Worm (Caenorhabditis elegans) whole organism, L1 larva: ENCODE results near the gene fbxa-141.
A peak's percentile ranks its signal among the peaks of the same experiment; 100 is the strongest.

Source experiments
- C16A3.4 ChIP-seq: fragments of 150-350 bp; optimal IDR thresholded peaks from 2 replicates; lab custom pipeline; 2014; ENCODE audit warnings: missing biosample characterization, missing genetic modification characterization
- F16B12.6 ChIP-seq: fragments of 150-350 bp; optimal IDR thresholded peaks from 2 replicates; lab custom pipeline; 2014; ENCODE audit warnings: missing biosample characterization, missing genetic modification characterization
- ceh-82 ChIP-seq, 3 experiments: fragments of 150-350 bp in 1 of 3; sonication (generic microtip) in 2 of 3; optimal IDR thresholded peaks; 2 replicates each; lab custom pipeline; 2014 to 2017; ENCODE audit warnings: missing biosample characterization in 3 of 3, missing genetic modification characterization in 3 of 3
- dpl-1 ChIP-seq, 3 experiments: fragments of 150-350 bp in 2 of 3; sonication (generic microtip) in 1 of 3; optimal IDR thresholded peaks; 2 replicates each; lab custom pipeline; 2014 to 2017; ENCODE audit warnings: missing biosample characterization in 3 of 3, missing genetic modification characterization in 3 of 3, missing genetic modification reagents in 3 of 3
- dsc-1 ChIP-seq: sonication (generic microtip); optimal IDR thresholded peaks from 2 replicates; lab custom pipeline; 2016; ENCODE audit warnings: mild to moderate bottlenecking, missing genetic modification characterization, missing compliant biosample characterization
- efl-1 ChIP-seq, 4 experiments: fragments of 150-350 bp; optimal IDR thresholded peaks in 3 of 4; peaks in 1 of 4; 1 replicate in 1 of 4; 2 replicates in 3 of 4; lab custom pipeline; 2014; ENCODE audit warnings: missing biosample characterization in 2 of 4, missing genetic modification characterization in 2 of 4, missing genetic modification reagents in 2 of 4
- egl-27 ChIP-seq, 2 experiments: fragments of 150-350 bp in 1 of 2; sonication (generic microtip); optimal IDR thresholded peaks; 3 replicates each; lab custom pipeline; 2017 to 2018; ENCODE audit warnings: missing biosample characterization in 2 of 2, missing genetic modification characterization in 2 of 2, missing genetic modification reagents in 2 of 2
- elt-2 ChIP-seq: sonication (generic microtip); optimal IDR thresholded peaks from 2 replicates; lab custom pipeline; 2016; ENCODE audit warnings: missing genetic modification characterization, mild to moderate bottlenecking, inconsistent platforms, missing compliant biosample characterization, missing genetic modification reagents
- elt-3 ChIP-seq, 6 experiments: fragments of 150-350 bp in 1 of 6; sonication (generic microtip); optimal IDR thresholded peaks; 2 replicates each; lab custom pipeline; 2017 to 2018; ENCODE audit warnings: missing biosample characterization in 6 of 6, missing genetic modification characterization in 6 of 6, inconsistent platforms in 1 of 6
- fkh-10 ChIP-seq: sonication (generic microtip); optimal IDR thresholded peaks from 2 replicates; lab custom pipeline; 2017; ENCODE audit warnings: missing biosample characterization, missing genetic modification reagents, missing genetic modification characterization
- grh-1 ChIP-seq: fragments of 200-800 bp; sonication (Bioruptor generic); IDR thresholded peaks from 2 replicates; pipeline ENCODE4 v1.3.6; 2022; ENCODE audit warnings: missing genetic modification reagents, missing genetic modification characterization, missing compliant biosample characterization
- irx-1 ChIP-seq: sonication (generic microtip); optimal IDR thresholded peaks from 2 replicates; lab custom pipeline; 2016; ENCODE audit warnings: missing genetic modification characterization, missing compliant biosample characterization
- isw-1 ChIP-seq: fragments of 200-800 bp; sonication (Bioruptor generic); IDR thresholded peaks from 2 replicates; pipeline ENCODE4 v1.3.6; 2022; ENCODE audit warnings: missing genetic modification characterization, missing compliant biosample characterization
- jun-1 ChIP-seq: fragments of 150-350 bp; optimal IDR thresholded peaks from 2 replicates; lab custom pipeline; 2014; ENCODE audit warnings: missing biosample characterization, missing genetic modification reagents, missing genetic modification characterization
- lin-14 ChIP-seq: fragments of 200-800 bp; sonication (Bioruptor generic); optimal IDR thresholded peaks from 2 replicates; lab custom pipeline; 2018; ENCODE audit warnings: mild to moderate bottlenecking, missing genetic modification characterization, moderate library complexity, missing compliant biosample characterization
- lin-35 ChIP-seq, 2 experiments: fragments of 150-350 bp; optimal IDR thresholded peaks; 2 replicates each; lab custom pipeline; 2014; ENCODE audit warnings: missing biosample characterization in 2 of 2, missing genetic modification characterization in 2 of 2, missing genetic modification reagents in 2 of 2
- lsy-2 ChIP-seq, 2 experiments: fragments of 150-350 bp; optimal IDR thresholded peaks; 2 replicates each; lab custom pipeline; 2014; ENCODE audit warnings: missing biosample characterization in 2 of 2, missing genetic modification characterization in 2 of 2
- mdl-1 ChIP-seq, 2 experiments: fragments of 150-350 bp; optimal IDR thresholded peaks; 2 replicates each; lab custom pipeline; 2014 to 2017; ENCODE audit warnings: missing biosample characterization in 2 of 2, missing genetic modification characterization in 2 of 2, inconsistent platforms in 1 of 2
- mep-1 ChIP-seq: fragments of 150-350 bp; optimal IDR thresholded peaks from 2 replicates; lab custom pipeline; 2014; ENCODE audit warnings: missing biosample characterization, missing genetic modification characterization
- nhr-19 ChIP-seq: fragments of 200-800 bp; sonication (Bioruptor generic); conservative IDR thresholded peaks from 2 replicates; pipeline ENCODE4 v1.3.6; 2022; ENCODE audit warnings: missing genetic modification characterization, missing compliant biosample characterization
- nhr-20 ChIP-seq: sonication (generic microtip); optimal IDR thresholded peaks from 2 replicates; lab custom pipeline; 2016; ENCODE audit warnings: mild to moderate bottlenecking, missing genetic modification characterization, missing compliant biosample characterization
- nhr-237 ChIP-seq: fragments of 150-350 bp; optimal IDR thresholded peaks from 2 replicates; lab custom pipeline; 2014; ENCODE audit warnings: missing biosample characterization, missing genetic modification characterization
- nhr-47 ChIP-seq: sonication (generic microtip); optimal IDR thresholded peaks from 2 replicates; lab custom pipeline; 2016; ENCODE audit warnings: mild to moderate bottlenecking, missing genetic modification characterization, moderate library complexity, missing compliant biosample characterization
- nhr-71 ChIP-seq: sonication (generic microtip); optimal IDR thresholded peaks from 2 replicates; lab custom pipeline; 2016; ENCODE audit warnings: mild to moderate bottlenecking, missing genetic modification characterization, moderate library complexity, missing compliant biosample characterization
- nhr-77 ChIP-seq: fragments of 150-350 bp; optimal IDR thresholded peaks from 2 replicates; lab custom pipeline; 2014; ENCODE audit warnings: missing biosample characterization, missing genetic modification characterization
- nhr-85 ChIP-seq: sonication (generic microtip); peaks from one replicate; lab custom pipeline; 2016; ENCODE audit warnings: missing genetic modification characterization, inconsistent platforms, missing compliant biosample characterization
- nhr-90 ChIP-seq: sonication (generic microtip); optimal IDR thresholded peaks from 2 replicates; lab custom pipeline; 2016; ENCODE audit warnings: mild to moderate bottlenecking, missing genetic modification characterization, missing compliant biosample characterization; ENCODE audit not compliant: poor library complexity
- pag-3 ChIP-seq: sonication (generic microtip); optimal IDR thresholded peaks from 2 replicates; lab custom pipeline; 2017; ENCODE audit warnings: missing genetic modification characterization, mild to moderate bottlenecking, missing compliant biosample characterization, antibody characterized with exemption, borderline replicate concordance; ENCODE audit not compliant: insufficient read depth
- pqm-1 ChIP-seq: sonication (generic microtip); optimal IDR thresholded peaks from 3 replicates; lab custom pipeline; 2017; ENCODE audit warnings: missing biosample characterization, missing genetic modification characterization
- rnt-1 ChIP-seq: sonication (generic microtip); optimal IDR thresholded peaks from 2 replicates; lab custom pipeline; 2016; ENCODE audit warnings: mild to moderate bottlenecking, missing genetic modification characterization, moderate library complexity, missing compliant biosample characterization
- skn-1 ChIP-seq: fragments of 150-350 bp; optimal IDR thresholded peaks from 2 replicates; lab custom pipeline; 2014; ENCODE audit warnings: missing biosample characterization, missing genetic modification characterization
- snu-23 ChIP-seq: sonication (generic microtip); optimal IDR thresholded peaks from 2 replicates; lab custom pipeline; 2016; ENCODE audit warnings: missing genetic modification characterization, missing compliant biosample characterization
- sox-4 ChIP-seq: sonication (generic microtip); optimal IDR thresholded peaks from 2 replicates; lab custom pipeline; 2016; ENCODE audit warnings: missing genetic modification characterization, missing compliant biosample characterization
- swsn-7 ChIP-seq: sonication (generic microtip); optimal IDR thresholded peaks from 2 replicates; lab custom pipeline; 2016; ENCODE audit warnings: missing genetic modification characterization, missing compliant biosample characterization
- tbx-2 ChIP-seq: sonication (generic microtip); optimal IDR thresholded peaks from 2 replicates; lab custom pipeline; 2016; ENCODE audit warnings: missing genetic modification characterization, missing compliant biosample characterization
- tlp-1 ChIP-seq: fragments of 150-350 bp; optimal IDR thresholded peaks from 2 replicates; lab custom pipeline; 2014; ENCODE audit warnings: missing biosample characterization, missing genetic modification characterization
- unc-98 ChIP-seq: fragments of 200-800 bp; sonication (Bioruptor generic); IDR thresholded peaks from 2 replicates; pipeline ENCODE4 v1.3.6; 2022; ENCODE audit warnings: missing genetic modification characterization, missing compliant biosample characterization
- zip-4 ChIP-seq: fragments of 200-800 bp; sonication (Bioruptor generic); optimal IDR thresholded peaks from 2 replicates; lab custom pipeline; 2018; ENCODE audit warnings: mild to moderate bottlenecking, missing genetic modification characterization, moderate library complexity, missing compliant biosample characterization

Gene fbxa-141

ce11 chrX:14505578-14506353 lies 7.0 kb downstream of the fbxa-141 start:
- TF ChIP-seq mdl-1 (tag; optimal IDR thresholded peaks at IDR 0.05; lab: Kevin White, UChicago) (peak in 1 of 2 experiments; percentile 64), nhr-71 (tag; lab: Kevin White, UChicago) (peak; percentile 82), dpl-1 (GFP tag; optimal IDR thresholded peaks at IDR 0.05; lab: Kevin White, UChicago) (peak in 1 of 3 experiments; percentile 10), egl-27 (tag; optimal IDR thresholded peaks at IDR 0.05; lab: Kevin White, UChicago) (peak; percentile 30 to 51), dsc-1 (no peak), elt-3 (tag; optimal IDR thresholded peaks at IDR 0.05; lab: Kevin White, UChicago) (peak; percentile 26 to 98 (median 58)), grh-1 (peak; percentile 69), unc-98 (GFP tag; lab: Robert Waterston, UW) (no peak; the same call in 1 of the 2 replicates), fkh-10 (GFP tag; lab: Kevin White, UChicago) (no peak), nhr-85 (tag; lab: Kevin White, UChicago) (peak; percentile 96), C16A3.4 (tag; lab: Kevin White, UChicago) (no peak), nhr-47 (tag; lab: Kevin White, UChicago) (peak; percentile 39), nhr-237 (tag; lab: Kevin White, UChicago) (peak; percentile 54), skn-1 (tag; lab: Kevin White, UChicago) (peak; percentile 17), nhr-77 (tag; lab: Kevin White, UChicago) (peak; percentile 90), tlp-1 (tag; lab: Kevin White, UChicago) (no peak), F16B12.6 (tag; lab: Kevin White, UChicago) (peak; percentile 9), pqm-1 (tag; lab: Kevin White, UChicago) (peak; percentile 57), elt-2 (tag; lab: Kevin White, UChicago) (peak; percentile 91), nhr-90 (tag; lab: Kevin White, UChicago) (peak; percentile 52), zip-4 (no peak), nhr-20 (peak; percentile 79), ceh-82 (tag; optimal IDR thresholded peaks at IDR 0.05; lab: Kevin White, UChicago) (peak in 2 of 3 experiments; percentile 22 to 28), jun-1 (tag; lab: Kevin White, UChicago) (peak; percentile 7), efl-1 (optimal IDR thresholded peaks at IDR 0.05; lab: Kevin White, UChicago) (peak in 1 of 2 experiments; percentile 10), efl-1 (GFP tag; optimal IDR thresholded peaks at IDR 0.05 in 1 of 2; lab: Kevin White, UChicago) (peak in 1 of 2 experiments; percentile 93), irx-1 (peak; percentile 35), sox-4 (no peak), snu-23 (GFP tag; lab: Kevin White, UChicago) (peak; percentile 71), isw-1 (GFP tag; lab: Robert Waterston, UW) (no peak), lin-14 (peak; percentile 91), lin-35 (GFP tag; optimal IDR thresholded peaks at IDR 0.05; lab: Kevin White, UChicago) (peak; percentile 1 to 61), tbx-2 (tag; lab: Kevin White, UChicago) (peak; percentile 17), rnt-1 (tag; lab: Kevin White, UChicago) (peak; percentile 83), nhr-19 (peak; percentile 73), pag-3 (tag; lab: Kevin White, UChicago) (peak; percentile 15), lsy-2 (tag; optimal IDR thresholded peaks at IDR 0.05; lab: Kevin White, UChicago) (peak; percentile 14 to 42), swsn-7 (peak; percentile 57), mep-1 (tag; lab: Kevin White, UChicago) (peak; percentile 33)
- TF ChIP-seq, all 84 proteins: peak for 30

ce11 chrX:14504551-14504902 lies 8.2 kb downstream of the fbxa-141 start:
- TF ChIP-seq nhr-85 (tag; lab: Kevin White, UChicago): no peak
- TF ChIP-seq elt-2 (tag; lab: Kevin White, UChicago): peak; percentile 30
